Worm (Caenorhabditis elegans) whole organism, L1 larva: ENCODE data around the gene C01G10.10.
"Not testable (repeated sequence)": the region's sequence is repeated elsewhere in the genome, so short reads cannot be mapped to it uniquely, and the experiment has no call there.

Source experiments
- C04F5.9 ChIP-seq: sonication (generic microtip); optimal IDR thresholded peaks from 2 replicates; lab custom pipeline; 2016; ENCODE audit warnings: missing genetic modification characterization, missing compliant biosample characterization
- C16A3.4 ChIP-seq: fragments of 150-350 bp; optimal IDR thresholded peaks from 2 replicates; lab custom pipeline; 2014; ENCODE audit warnings: missing biosample characterization, missing genetic modification characterization
- Y116A8C.19 ChIP-seq: sonication (generic microtip); optimal IDR thresholded peaks from 2 replicates; lab custom pipeline; 2016; ENCODE audit warnings: missing compliant biosample characterization, missing genetic modification characterization, borderline replicate concordance
- aha-1 ChIP-seq: fragments of 150-350 bp; optimal IDR thresholded peaks from 2 replicates; lab custom pipeline; 2014; ENCODE audit warnings: missing biosample characterization, missing genetic modification characterization
- alr-1 ChIP-seq: fragments of 200-800 bp; sonication (Bioruptor generic); optimal IDR thresholded peaks from 2 replicates; lab custom pipeline; 2018; ENCODE audit warnings: borderline replicate concordance, mild to moderate bottlenecking, missing genetic modification characterization, missing compliant biosample characterization
- aly-2 ChIP-seq: fragments of 150-350 bp; optimal IDR thresholded peaks from 2 replicates; lab custom pipeline; 2014; ENCODE audit warnings: missing biosample characterization, missing genetic modification characterization
- ama-1 ChIP-seq: fragments of 150-350 bp; optimal IDR thresholded peaks from 2 replicates; lab custom pipeline; 2014
- blmp-1 ChIP-seq: fragments of 150-350 bp; optimal IDR thresholded peaks from 2 replicates; lab custom pipeline; 2014; ENCODE audit warnings: missing biosample characterization, missing genetic modification characterization
- efl-1 ChIP-seq, 4 experiments: fragments of 150-350 bp; optimal IDR thresholded peaks in 3 of 4; peaks in 1 of 4; 1 replicate in 1 of 4; 2 replicates in 3 of 4; lab custom pipeline; 2014; ENCODE audit warnings: missing biosample characterization in 2 of 4, missing genetic modification characterization in 2 of 4, missing genetic modification reagents in 2 of 4
- efl-3 ChIP-seq: fragments of 200-800 bp; sonication (Bioruptor generic); optimal IDR thresholded peaks from 2 replicates; lab custom pipeline; 2018; ENCODE audit warnings: mild to moderate bottlenecking, missing genetic modification characterization, missing compliant biosample characterization
- ets-5 ChIP-seq: fragments of 200-800 bp; sonication (Bioruptor generic); IDR thresholded peaks from 2 replicates; pipeline ENCODE4 v1.3.6; 2022; ENCODE audit warnings: missing genetic modification characterization, missing compliant biosample characterization
- fkh-10 ChIP-seq: sonication (generic microtip); optimal IDR thresholded peaks from 2 replicates; lab custom pipeline; 2017; ENCODE audit warnings: missing biosample characterization, missing genetic modification reagents, missing genetic modification characterization
- hpl-2 ChIP-seq: fragments of 150-350 bp; optimal IDR thresholded peaks from 2 replicates; lab custom pipeline; 2014; ENCODE audit warnings: missing biosample characterization, missing genetic modification reagents, missing genetic modification characterization
- lin-35 ChIP-seq, 2 experiments: fragments of 150-350 bp; optimal IDR thresholded peaks; 2 replicates each; lab custom pipeline; 2014; ENCODE audit warnings: missing biosample characterization in 2 of 2, missing genetic modification characterization in 2 of 2, missing genetic modification reagents in 2 of 2
- mef-2 ChIP-seq: fragments of 150-350 bp; optimal IDR thresholded peaks from 2 replicates; lab custom pipeline; 2014; ENCODE audit warnings: missing biosample characterization, missing genetic modification characterization
- nhr-12 ChIP-seq: sonication (generic microtip); optimal IDR thresholded peaks from 2 replicates; lab custom pipeline; 2017; ENCODE audit warnings: missing biosample characterization, missing genetic modification characterization
- nhr-20 ChIP-seq: sonication (generic microtip); optimal IDR thresholded peaks from 2 replicates; lab custom pipeline; 2016; ENCODE audit warnings: mild to moderate bottlenecking, missing genetic modification characterization, missing compliant biosample characterization
- nhr-28 ChIP-seq: fragments of 150-350 bp; optimal IDR thresholded peaks from 2 replicates; lab custom pipeline; 2014; ENCODE audit warnings: missing biosample characterization, missing genetic modification characterization
- nhr-47 ChIP-seq: sonication (generic microtip); optimal IDR thresholded peaks from 2 replicates; lab custom pipeline; 2016; ENCODE audit warnings: mild to moderate bottlenecking, missing genetic modification characterization, moderate library complexity, missing compliant biosample characterization
- nhr-71 ChIP-seq: sonication (generic microtip); optimal IDR thresholded peaks from 2 replicates; lab custom pipeline; 2016; ENCODE audit warnings: mild to moderate bottlenecking, missing genetic modification characterization, moderate library complexity, missing compliant biosample characterization
- pqm-1 ChIP-seq: sonication (generic microtip); optimal IDR thresholded peaks from 3 replicates; lab custom pipeline; 2017; ENCODE audit warnings: missing biosample characterization, missing genetic modification characterization
- sox-4 ChIP-seq: sonication (generic microtip); optimal IDR thresholded peaks from 2 replicates; lab custom pipeline; 2016; ENCODE audit warnings: missing genetic modification characterization, missing compliant biosample characterization
- sptf-1 ChIP-seq: fragments of 150-350 bp; optimal IDR thresholded peaks from 2 replicates; lab custom pipeline; 2014; ENCODE audit warnings: missing biosample characterization, missing genetic modification characterization
- sup-37 ChIP-seq: fragments of 200-800 bp; sonication (Bioruptor generic); optimal IDR thresholded peaks from 2 replicates; lab custom pipeline; 2018; ENCODE audit warnings: mild to moderate bottlenecking, missing genetic modification characterization, missing compliant biosample characterization
- tbx-2 ChIP-seq: sonication (generic microtip); optimal IDR thresholded peaks from 2 replicates; lab custom pipeline; 2016; ENCODE audit warnings: missing genetic modification characterization, missing compliant biosample characterization
- unc-130 ChIP-seq: fragments of 150-350 bp; optimal IDR thresholded peaks from 2 replicates; lab custom pipeline; 2017; ENCODE audit warnings: missing biosample characterization, missing genetic modification characterization, inconsistent platforms
- unc-30 ChIP-seq: sonication (generic microtip); optimal IDR thresholded peaks from 2 replicates; lab custom pipeline; 2017; ENCODE audit warnings: missing biosample characterization, missing genetic modification characterization
- unc-98 ChIP-seq: fragments of 200-800 bp; sonication (Bioruptor generic); IDR thresholded peaks from 2 replicates; pipeline ENCODE4 v1.3.6; 2022; ENCODE audit warnings: missing genetic modification characterization, missing compliant biosample characterization
- vab-15 ChIP-seq: sonication (generic microtip); optimal IDR thresholded peaks from 2 replicates; lab custom pipeline; 2017; ENCODE audit warnings: missing genotype, mild to moderate bottlenecking, missing genetic modification characterization, missing compliant biosample characterization
- xbp-1 ChIP-seq: sonication (generic microtip); optimal IDR thresholded peaks from 2 replicates; lab custom pipeline; 2016; ENCODE audit warnings: missing genetic modification characterization, missing compliant biosample characterization

C01G10.10 gene

ce11 chrV:15127413-15127812, 45.2 kb upstream of the C01G10.10 start, which contains the start of gene srj-27:
srj-27 (minus strand) TSS chrV:15127513.
- TF ChIP-seq Y116A8C.19 (tag; lab: Kevin White, UChicago) (no peak), unc-30 (tag; lab: Kevin White, UChicago) (no peak), pqm-1 (tag; lab: Kevin White, UChicago) (no peak), nhr-12 (tag; lab: Kevin White, UChicago) (no peak), efl-1 (optimal IDR thresholded peaks at IDR 0.05; lab: Kevin White, UChicago) (no peak), efl-1 (GFP tag; optimal IDR thresholded peaks at IDR 0.05 in 1 of 2; lab: Kevin White, UChicago) (no peak), aly-2 (no peak), efl-3 (GFP tag; lab: Kevin White, UChicago) (no peak)

- TF ChIP-seq efl-1 (optimal IDR thresholded peaks at IDR 0.05; lab: Kevin White, UChicago); efl-1 (GFP tag; optimal IDR thresholded peaks at IDR 0.05 in 1 of 2; lab: Kevin White, UChicago); unc-98 (GFP tag; lab: Robert Waterston, UW); aha-1 (tag; lab: Kevin White, UChicago): not testable (repeated sequence)
Measured at ce11 chrV:15125162-15125561, 42.9 kb upstream of the C01G10.10 start, which contains the start of gene ugt-30. ugt-30 (minus strand) TSS chrV:15125262.

ce11 chrV:15119517-15119916, 37.3 kb upstream of the C01G10.10 start, which contains the start of gene flor-1:
flor-1 (minus strand) TSS chrV:15119617.
- peak; percentile 18 for TF ChIP-seq nhr-20 (tag; lab: Kevin White, UChicago)
- TF ChIP-seq ets-5, result no peak

ce11 chrV:15115968-15116367, 33.7 kb upstream of the C01G10.10 start, which contains the start of gene T01G5.8:
T01G5.8 (plus strand) TSS chrV:15116268.
- not testable (repeated sequence) for TF ChIP-seq unc-98 (GFP tag; lab: Robert Waterston, UW); hpl-2 (GFP tag; lab: Kevin White, UChicago); xbp-1 (tag; lab: Kevin White, UChicago)

- TF ChIP-seq nhr-71, result no peak
- no peak for TF ChIP-seq sup-37 (GFP tag; lab: Kevin White, UChicago)
- TF ChIP-seq nhr-28, result no peak
- no peak for TF ChIP-seq tbx-2 (tag; lab: Kevin White, UChicago)
- no peak for TF ChIP-seq vab-15 (tag; lab: Kevin White, UChicago)
- TF ChIP-seq blmp-1 (tag; lab: Kevin White, UChicago), result no peak
Measured at ce11 chrV:15113992-15114391, 31.8 kb upstream of the C01G10.10 start, which contains the start of gene T01G5.6. T01G5.6 (minus strand) TSS chrV:15114092.

- TF ChIP-seq unc-130 (tag; lab: Kevin White, UChicago) (no peak), blmp-1 (tag; lab: Kevin White, UChicago) (no peak), Y116A8C.19 (tag; lab: Kevin White, UChicago) (no peak), nhr-28 (no peak), mef-2 (tag; lab: Kevin White, UChicago) (no peak), C16A3.4 (tag; lab: Kevin White, UChicago) (no peak), alr-1 (tag; lab: Kevin White, UChicago) (no peak)
Measured at ce11 chrV:15111660-15112059, 29.4 kb upstream of the C01G10.10 start, which contains the start of gene T01G5.7. T01G5.7 (plus strand) TSS chrV:15111960.

ce11 chrV:15109260-15109659, 27.0 kb upstream of the C01G10.10 start, which contains the start of gene Y75B12A.2:
Y75B12A.2 (plus strand) TSS chrV:15109560.
- TF ChIP-seq sox-4 (tag; lab: Kevin White, UChicago) (no peak), sptf-1 (tag; lab: Kevin White, UChicago) (no peak), nhr-28 (no peak), hpl-2 (GFP tag; lab: Kevin White, UChicago) (no peak), C04F5.9 (tag; lab: Kevin White, UChicago) (no peak), fkh-10 (GFP tag; lab: Kevin White, UChicago) (no peak), nhr-47 (tag; lab: Kevin White, UChicago) (no peak), efl-1 (optimal IDR thresholded peaks at IDR 0.05; lab: Kevin White, UChicago) (no peak), efl-1 (GFP tag; optimal IDR thresholded peaks at IDR 0.05 in 1 of 2; lab: Kevin White, UChicago) (no peak), ama-1 (lab: Kevin White, UChicago) (no peak), alr-1 (tag; lab: Kevin White, UChicago) (no peak), lin-35 (GFP tag; optimal IDR thresholded peaks at IDR 0.05; lab: Kevin White, UChicago) (no peak)
- TF ChIP-seq, all 84 proteins: peak for 0
